Worm (Caenorhabditis elegans) whole organism, early embryonic: ENCODE data around the gene Y42A5A.1.

Experiments used
- B0310.2 ChIP-seq: sonication (generic microtip); optimal IDR thresholded peaks from 2 replicates; lab custom pipeline; 2016; ENCODE audit warnings: mild to moderate bottlenecking, missing genetic modification characterization, missing compliant biosample characterization
- F13C5.2 ChIP-seq: sonication (generic microtip); optimal IDR thresholded peaks from 2 replicates; lab custom pipeline; 2017; ENCODE audit warnings: mild to moderate bottlenecking, missing genetic modification characterization, inconsistent platforms, missing compliant biosample characterization
- aly-1 ChIP-seq: sonication (generic microtip); optimal IDR thresholded peaks from 2 replicates; lab custom pipeline; 2016; ENCODE audit warnings: missing genetic modification characterization, missing compliant biosample characterization
- ama-1 ChIP-seq: fragments of 150-350 bp; optimal IDR thresholded peaks from 2 replicates; lab custom pipeline; 2014
- ceh-13 ChIP-seq: fragments of 200-800 bp; sonication (Bioruptor generic); optimal IDR thresholded peaks from 2 replicates; lab custom pipeline; 2018; ENCODE audit warnings: mild to moderate bottlenecking, missing genetic modification characterization, missing compliant biosample characterization
- ceh-36 ChIP-seq: sonication (generic microtip); optimal IDR thresholded peaks from 2 replicates; lab custom pipeline; 2016; ENCODE audit warnings: missing genetic modification characterization, inconsistent platforms, missing compliant biosample characterization
- ets-7 ChIP-seq: sonication (generic microtip); optimal IDR thresholded peaks from 2 replicates; lab custom pipeline; 2016; ENCODE audit warnings: missing genotype, missing genetic modification characterization, missing compliant biosample characterization
- flt-1 ChIP-seq: fragments of 200-800 bp; sonication (Bioruptor generic); IDR thresholded peaks from 2 replicates; pipeline ENCODE4 v1.3.6; 2022; ENCODE audit warnings: missing genetic modification characterization, missing compliant biosample characterization
- hmbx-1 ChIP-seq: sonication (generic microtip); optimal IDR thresholded peaks from 2 replicates; lab custom pipeline; 2016; ENCODE audit warnings: mild to moderate bottlenecking, missing genetic modification characterization, missing compliant biosample characterization
- hmg-4 ChIP-seq: fragments of 200-800 bp; sonication (Bioruptor generic); optimal IDR thresholded peaks from 2 replicates; lab custom pipeline; 2018; ENCODE audit warnings: mild to moderate bottlenecking, missing genetic modification characterization, missing compliant biosample characterization
- hnd-1 ChIP-seq: sonication (generic microtip); optimal IDR thresholded peaks from 2 replicates; lab custom pipeline; 2016; ENCODE audit warnings: missing genetic modification characterization, missing compliant biosample characterization
- pes-1 ChIP-seq: fragments of 200-800 bp; sonication (Bioruptor generic); IDR thresholded peaks from 2 replicates; pipeline ENCODE4 v1.3.6; 2022; ENCODE audit warnings: missing genetic modification reagents, missing genetic modification characterization, missing compliant biosample characterization
- scrt-1 ChIP-seq: fragments of 200-800 bp; sonication (Bioruptor generic); IDR thresholded peaks from 2 replicates; pipeline ENCODE4 v1.3.6; 2022; ENCODE audit warnings: missing genetic modification characterization, missing compliant biosample characterization
- tbx-11 ChIP-seq: fragments of 200-800 bp; sonication (Bioruptor generic); IDR thresholded peaks from 2 replicates; pipeline ENCODE4 v1.3.6; 2022; ENCODE audit warnings: missing genetic modification characterization, missing compliant biosample characterization
- tbx-37 ChIP-seq: fragments of 200-800 bp; sonication (Bioruptor generic); conservative IDR thresholded peaks from 2 replicates; pipeline ENCODE4 v1.3.6; 2022; ENCODE audit warnings: missing genetic modification reagents, missing genetic modification characterization, missing compliant biosample characterization
- tra-4 ChIP-seq: sonication (generic microtip); optimal IDR thresholded peaks from 2 replicates; lab custom pipeline; 2017; ENCODE audit warnings: missing genetic modification characterization, missing compliant biosample characterization

Gene Y42A5A.1

ce11 chrV:11075209-11076027 lies 12.3 kb upstream of the Y42A5A.1 start:
- TF ChIP-seq pes-1 (peak; percentile 34; the same call in 1 of the 2 replicates), aly-1 (peak; percentile 28), hnd-1 (tag; lab: Kevin White, UChicago) (no peak), hmg-4 (GFP tag; lab: Kevin White, UChicago) (peak; percentile 42)

- TF ChIP-seq scrt-1 (GFP tag; lab: Robert Waterston, UW) = no peak
- no peak for TF ChIP-seq B0310.2 (tag; lab: Kevin White, UChicago)
- no peak for TF ChIP-seq tbx-11
- no peak for TF ChIP-seq F13C5.2
- TF ChIP-seq hmg-4 (GFP tag; lab: Kevin White, UChicago) = no peak
- no peak for TF ChIP-seq hnd-1 (tag; lab: Kevin White, UChicago)
- TF ChIP-seq aly-1 = no peak
- no peak for TF ChIP-seq ceh-13 (GFP tag; lab: Kevin White, UChicago)
- no peak for TF ChIP-seq pes-1
- TF ChIP-seq flt-1 (GFP tag; lab: Robert Waterston, UW) = no peak
- no peak for TF ChIP-seq ama-1 (lab: Kevin White, UChicago)
Observed at ce11 chrV:11076028-11076402, 11.7 kb upstream of the Y42A5A.1 start.

- TF ChIP-seq F13C5.2 = no peak
- no peak for TF ChIP-seq scrt-1 (GFP tag; lab: Robert Waterston, UW)
- no peak for TF ChIP-seq hmbx-1 (tag; lab: Kevin White, UChicago)
- TF ChIP-seq tra-4 (tag; lab: Kevin White, UChicago) = no peak
Observed at ce11 chrV:11076403-11076802, 11.3 kb upstream of the Y42A5A.1 start.

- TF ChIP-seq B0310.2 (tag; lab: Kevin White, UChicago) (peak; percentile 38), ceh-36 (no peak), ets-7 (no peak), hnd-1 (tag; lab: Kevin White, UChicago) (no peak), tra-4 (tag; lab: Kevin White, UChicago) (no peak), flt-1 (GFP tag; lab: Robert Waterston, UW) (no peak)
Observed at ce11 chrV:11078104-11078724, 9.5 kb upstream of the Y42A5A.1 start, which contains the start of gene act-2. Gene act-2, minus strand, starts transcription at chrV:11078154.

- TF ChIP-seq ceh-13 (GFP tag; lab: Kevin White, UChicago) (no peak), tbx-11 (no peak), tra-4 (tag; lab: Kevin White, UChicago) (no peak), ama-1 (lab: Kevin White, UChicago) (no peak), tbx-37 (GFP tag; lab: Robert Waterston, UW) (no peak)
Observed at ce11 chrV:11078874-11079273, 8.9 kb upstream of the Y42A5A.1 start.

- no peak for TF ChIP-seq ets-7
- TF ChIP-seq F13C5.2 = peak; percentile 26
- TF ChIP-seq hmg-4 (GFP tag; lab: Kevin White, UChicago) = peak; percentile 73
- TF ChIP-seq ceh-36 = no peak
- TF ChIP-seq flt-1 (GFP tag; lab: Robert Waterston, UW) = 0 out of 2 replicates have a peak, but pooled peaks have one; percentile 37
- TF ChIP-seq pes-1 = peak; percentile 10; the same call in 1 of the 2 replicates
Observed at ce11 chrV:11080345-11081102, 7.2 kb upstream of the Y42A5A.1 start, which contains the start of gene act-1. Gene act-1, plus strand, starts transcription at chrV:11081052.

ce11 chrV:11082475-11082874 lies 5.3 kb upstream of the Y42A5A.1 start:
- TF ChIP-seq B0310.2 (tag; lab: Kevin White, UChicago) (no peak), flt-1 (GFP tag; lab: Robert Waterston, UW) (no peak), pes-1 (no peak), ceh-36 (no peak), ceh-13 (GFP tag; lab: Kevin White, UChicago) (no peak), tra-4 (tag; lab: Kevin White, UChicago) (no peak), tbx-11 (no peak), ama-1 (lab: Kevin White, UChicago) (no peak), ets-7 (no peak), tbx-37 (GFP tag; lab: Robert Waterston, UW) (no peak)

- TF ChIP-seq tbx-11 = no peak
- TF ChIP-seq ceh-13 (GFP tag; lab: Kevin White, UChicago) = no peak
Observed at ce11 chrV:11082964-11083363, 4.8 kb upstream of the Y42A5A.1 start.

- no peak for TF ChIP-seq hmbx-1 (tag; lab: Kevin White, UChicago)
- peak; percentile 35 for TF ChIP-seq F13C5.2
- TF ChIP-seq hmg-4 (GFP tag; lab: Kevin White, UChicago) = peak; percentile 22
Observed at ce11 chrV:11083691-11084090, 4.1 kb upstream of the Y42A5A.1 start.
